Fruit fly (Drosophila melanogaster) whole organism, embryonic: ENCODE measurements around the gene mbc.

Experiments
- Atf6 ChIP-seq: fragments of 200-800 bp; sonication (Bioruptor generic); IDR thresholded peaks from 2 replicates; pipeline ENCODE4 v1.3.6; 2022; ENCODE audit warnings: missing biosample characterization, missing genetic modification characterization
- Bgb ChIP-seq: fragments of 200-800 bp; sonication (Bioruptor generic); IDR thresholded peaks from 2 replicates; pipeline ENCODE4 v1.3.6; 2022; ENCODE audit warnings: missing biosample characterization, missing genetic modification characterization; ENCODE audit not compliant: partially characterized antibody
- BtbVII ChIP-seq: fragments of 200-800 bp; sonication (Bioruptor generic); optimal IDR thresholded peaks from 3 replicates; lab custom pipeline; 2017; ENCODE audit warnings: missing biosample characterization, mild to moderate bottlenecking, missing genetic modification characterization
- CG10565 ChIP-seq: fragments of 200-800 bp; sonication (Bioruptor generic); optimal IDR thresholded peaks from 3 replicates; lab custom pipeline; 2016; ENCODE audit warnings: missing biosample characterization, mild to moderate bottlenecking, missing genetic modification characterization
- CG12071 ChIP-seq: fragments of 200-800 bp; sonication (Bioruptor generic); optimal IDR thresholded peaks from 3 replicates; lab custom pipeline; 2018; ENCODE audit warnings: missing biosample characterization, mild to moderate bottlenecking, missing genetic modification characterization
- CG12104 ChIP-seq: fragments of 200-800 bp; sonication (Bioruptor generic); optimal IDR thresholded peaks from 3 replicates; lab custom pipeline; 2016; ENCODE audit warnings: missing biosample characterization, missing genetic modification characterization
- CG12659 ChIP-seq: fragments of 200-800 bp; sonication (Bioruptor generic); optimal IDR thresholded peaks from 3 replicates; lab custom pipeline; 2017; ENCODE audit warnings: mild to moderate bottlenecking, missing biosample characterization, missing genetic modification reagents, missing genetic modification characterization
- CG14860 ChIP-seq: fragments of 200-800 bp; sonication (Bioruptor generic); IDR thresholded peaks from 3 replicates; pipeline ENCODE4 v1.3.6; 2022; ENCODE audit warnings: missing biosample characterization, missing genetic modification characterization; ENCODE audit not compliant: partially characterized antibody
- CG16779 ChIP-seq: fragments of 200-800 bp; sonication (Bioruptor generic); IDR thresholded peaks from 2 replicates; pipeline ENCODE4 v1.3.6; 2022; ENCODE audit warnings: missing biosample characterization, missing genetic modification characterization
- CG17568 ChIP-seq: fragments of 200-800 bp; sonication (Bioruptor generic); optimal IDR thresholded peaks from 2 replicates; lab custom pipeline; 2018; ENCODE audit warnings: missing biosample characterization, mild to moderate bottlenecking, missing genetic modification characterization, moderate library complexity
- CG18599 ChIP-seq: fragments of 200-800 bp; sonication (Bioruptor generic); optimal IDR thresholded peaks from 3 replicates; lab custom pipeline; 2017; ENCODE audit warnings: missing biosample characterization, missing genetic modification characterization, mild to moderate bottlenecking, moderate library complexity, missing genetic modification reagents
- CG3065 ChIP-seq: fragments of 200-800 bp; sonication (Bioruptor generic); optimal IDR thresholded peaks from 2 replicates; lab custom pipeline; 2016; ENCODE audit warnings: missing biosample characterization, missing genetic modification characterization
- CG32772 ChIP-seq: fragments of 200-800 bp; sonication (Bioruptor generic); IDR thresholded peaks from 2 replicates; pipeline ENCODE4 v1.3.6; 2022; ENCODE audit warnings: missing biosample characterization, missing genetic modification characterization
- CG4854 ChIP-seq: fragments of 200-800 bp; sonication (Bioruptor generic); optimal IDR thresholded peaks from 2 replicates; lab custom pipeline; 2016; ENCODE audit warnings: missing biosample characterization, missing genetic modification characterization, inconsistent platforms
- CG5953 ChIP-seq: fragments of 200-800 bp; sonication (Bioruptor generic); IDR thresholded peaks from 2 replicates; pipeline ENCODE4 v1.3.6; 2022; ENCODE audit warnings: missing biosample characterization, missing genetic modification characterization
- CG7357 ChIP-seq: fragments of 200-800 bp; sonication (Bioruptor generic); IDR thresholded peaks from 3 replicates; pipeline ENCODE4 v1.3.6; 2022; ENCODE audit warnings: missing biosample characterization, missing genetic modification characterization
- CG8478 ChIP-seq: fragments of >200 bp; optimal IDR thresholded peaks from 2 replicates; lab custom pipeline; 2018
- CG8765 ChIP-seq: fragments of 200-800 bp; sonication (Bioruptor generic); IDR thresholded peaks from 2 replicates; pipeline ENCODE4 v1.3.6; 2022; ENCODE audit warnings: missing biosample characterization, missing genetic modification characterization
- CTCF ChIP-seq: fragments of 200-800 bp; sonication (Bioruptor generic); optimal IDR thresholded peaks from 2 replicates; lab custom pipeline; 2017; ENCODE audit warnings: missing biosample characterization, mild to moderate bottlenecking, missing genetic modification characterization, moderate library complexity
- Camta ChIP-seq: fragments of 200-800 bp; sonication (Bioruptor generic); optimal IDR thresholded peaks from 2 replicates; lab custom pipeline; 2016; ENCODE audit warnings: missing biosample characterization, missing genetic modification characterization
- Dp ChIP-seq: fragments of 200-800 bp; sonication (Bioruptor generic); optimal IDR thresholded peaks from 2 replicates; lab custom pipeline; 2018; ENCODE audit warnings: missing biosample characterization, mild to moderate bottlenecking, missing genetic modification characterization, moderate library complexity
- E2f1 ChIP-seq: fragments of 200-800 bp; sonication (Bioruptor generic); IDR thresholded peaks from 2 replicates; pipeline ENCODE4 v1.3.6; 2022; ENCODE audit warnings: missing biosample characterization, missing genetic modification characterization
- GATAe ChIP-seq: fragments of 200-800 bp; sonication (Bioruptor generic); conservative IDR thresholded peaks from 2 replicates; pipeline ENCODE4 v1.3.6; 2022; ENCODE audit warnings: missing biosample characterization, missing genetic modification characterization
- Gsc ChIP-seq: fragments of 200-800 bp; sonication (Bioruptor generic); IDR thresholded peaks from 2 replicates; pipeline ENCODE4 v1.3.6; 2022; ENCODE audit warnings: missing biosample characterization, missing genetic modification characterization
- Hr51 ChIP-seq, 2 experiments: fragments of 200-800 bp; sonication (Bioruptor generic); optimal IDR thresholded peaks; 2 replicates in 1 of 2; 3 replicates in 1 of 2; lab custom pipeline; 2016 to 2018; ENCODE audit warnings: missing biosample characterization in 2 of 2, missing genetic modification characterization in 2 of 2, mild to moderate bottlenecking in 1 of 2, moderate library complexity in 1 of 2
- MBD-R2 ChIP-seq: fragments of 200-800 bp; sonication (Bioruptor generic); IDR thresholded peaks from 2 replicates; pipeline ENCODE4 v1.3.6; 2022; ENCODE audit warnings: missing biosample characterization, missing genetic modification characterization
- Med ChIP-seq: fragments of 200-800 bp; sonication (Bioruptor generic); peaks from one replicate; lab custom pipeline; 2016; ENCODE audit warnings: missing biosample characterization, missing genetic modification characterization, mild to moderate bottlenecking, inconsistent platforms, moderate library complexity
- amos ChIP-seq: fragments of 200-800 bp; sonication (Bioruptor generic); IDR thresholded peaks from 2 replicates; pipeline ENCODE4 v1.3.6; 2022; ENCODE audit warnings: missing biosample characterization, missing genetic modification characterization; ENCODE audit not compliant: partially characterized antibody
- cg ChIP-seq: fragments of 200-800 bp; sonication (Bioruptor generic); optimal IDR thresholded peaks from 3 replicates; lab custom pipeline; 2019; ENCODE audit warnings: missing biosample characterization, mild to moderate bottlenecking, missing genetic modification characterization, moderate library complexity
- chinmo ChIP-seq: fragments of 200-800 bp; sonication (Bioruptor generic); IDR thresholded peaks from 4 replicates; pipeline ENCODE4 v1.3.6; 2022; ENCODE audit warnings: missing biosample characterization, missing genetic modification characterization; ENCODE audit not compliant: partially characterized antibody
- disco-r ChIP-seq: fragments of 200-800 bp; sonication (Bioruptor generic); optimal IDR thresholded peaks from 2 replicates; lab custom pipeline; 2016; ENCODE audit warnings: missing biosample characterization, missing genetic modification characterization
- hb ChIP-seq: fragments of 200-800 bp; sonication (Bioruptor generic); IDR thresholded peaks from 3 replicates; pipeline ENCODE4 v1.3.6; 2022; ENCODE audit warnings: missing biosample characterization, missing genetic modification characterization; ENCODE audit not compliant: partially characterized antibody
- knrl ChIP-seq: fragments of 200-800 bp; sonication (Bioruptor generic); IDR thresholded peaks from 3 replicates; pipeline ENCODE4 v1.3.6; 2022; ENCODE audit warnings: missing biosample characterization, missing genetic modification characterization; ENCODE audit not compliant: partially characterized antibody
- lilli ChIP-seq: fragments of 200-800 bp; sonication (Bioruptor generic); optimal IDR thresholded peaks from 3 replicates; lab custom pipeline; 2016; ENCODE audit warnings: missing biosample characterization, missing genetic modification characterization
- mam ChIP-seq: fragments of 200-800 bp; sonication (Bioruptor generic); optimal IDR thresholded peaks from 3 replicates; lab custom pipeline; 2016; ENCODE audit warnings: missing biosample characterization, missing genetic modification characterization
- pum ChIP-seq: fragments of 200-800 bp; sonication (Bioruptor generic); optimal IDR thresholded peaks from 2 replicates; lab custom pipeline; 2016; ENCODE audit warnings: missing biosample characterization, missing genetic modification characterization
- sd ChIP-seq: fragments of 200-800 bp; sonication (Bioruptor generic); optimal IDR thresholded peaks from 3 replicates; lab custom pipeline; 2018; ENCODE audit warnings: missing biosample characterization, mild to moderate bottlenecking, missing genetic modification characterization, moderate library complexity
- sens ChIP-seq: fragments of 200-800 bp; sonication (Bioruptor generic); peaks from one replicate; lab custom pipeline; 2016; ENCODE audit warnings: missing biosample characterization, missing genetic modification characterization
- slbo ChIP-seq: fragments of 200-800 bp; sonication (Bioruptor generic); IDR thresholded peaks from 2 replicates; pipeline ENCODE4 v1.3.6; 2022; ENCODE audit warnings: missing biosample characterization, missing genetic modification characterization
- sug ChIP-seq: fragments of 200-800 bp; optimal IDR thresholded peaks from 2 replicates; lab custom pipeline; 2019; ENCODE audit warnings: missing biosample characterization, mild to moderate bottlenecking, missing genetic modification characterization, moderate library complexity
- vnd ChIP-seq: fragments of 200-800 bp; sonication (Bioruptor generic); IDR thresholded peaks from 3 replicates; pipeline ENCODE4 v1.3.6; 2022; ENCODE audit warnings: missing biosample characterization, missing genetic modification characterization; ENCODE audit not compliant: partially characterized antibody
- yki ChIP-seq: fragments of >200 bp; optimal IDR thresholded peaks from 3 replicates; lab custom pipeline; 2018
- z ChIP-seq: fragments of 200-800 bp; sonication (Bioruptor generic); IDR thresholded peaks from 3 replicates; pipeline ENCODE4 v1.3.6; 2022; ENCODE audit warnings: missing biosample characterization, missing genetic modification characterization
- zen ChIP-seq: fragments of 200-800 bp; sonication (Bioruptor generic); optimal IDR thresholded peaks from 3 replicates; lab custom pipeline; 2018; ENCODE audit warnings: missing biosample characterization, mild to moderate bottlenecking, missing genetic modification characterization, moderate library complexity
- zfh2 ChIP-seq: fragments of 200-800 bp; sonication (Bioruptor generic); optimal IDR thresholded peaks from 2 replicates; lab custom pipeline; 2016; ENCODE audit warnings: missing biosample characterization, missing genetic modification characterization

Gene mbc

dm6 chr3R:23846107-23846506 is 64.5 kb downstream of the mbc start (continued):
- TF ChIP-seq Bgb (0 out of 2 replicates have a peak, but pooled peaks have one; percentile 27), CG32772 (GFP tag; lab: Robert Waterston, UW) (0 out of 2 replicates have a peak, but pooled peaks have one; percentile 8), MBD-R2 (GFP tag; lab: Robert Waterston, UW) (no peak), hb (GFP tag; lab: Robert Waterston, UW) (no peak), Med (GFP tag; lab: Kevin White, UChicago) (peak; percentile 49), CG12071 (GFP tag; lab: Kevin White, UChicago) (peak; percentile 64), pum (no peak), CG8478 (lab: Kevin White, UChicago) (peak; percentile 92), sug (tag; lab: Kevin White, UChicago) (no peak), CG16779 (GFP tag; lab: Robert Waterston, UW) (no peak), GATAe (GFP tag; lab: Robert Waterston, UW) (no peak), cg (GFP tag; lab: Kevin White, UChicago) (peak; percentile 94)

dm6 chr3R:23849599-23849998 is 68.0 kb downstream of the mbc start:
- TF ChIP-seq CG8765 (GFP tag; lab: Robert Waterston, UW) (no peak), knrl (peak; percentile 43; the same call in 1 of the 3 replicates), mam (no peak), Atf6 (no peak), sd (no peak), CG17568 (GFP tag; lab: Kevin White, UChicago) (no peak), CG4854 (GFP tag; lab: Kevin White, UChicago) (no peak), BtbVII (no peak), Med (GFP tag; lab: Kevin White, UChicago) (peak; percentile 56), sens (no peak), z (GFP tag; lab: Robert Waterston, UW) (no peak), lilli (no peak), CG10565 (GFP tag; lab: Kevin White, UChicago) (no peak), disco-r (GFP tag; lab: Kevin White, UChicago) (no peak), CG12659 (GFP tag; lab: Kevin White, UChicago) (no peak), amos (GFP tag; lab: Robert Waterston, UW) (peak; percentile 47; the same call in 1 of the 2 replicates), CG12104 (no peak), Dp (GFP tag; lab: Kevin White, UChicago) (no peak), E2f1 (GFP tag; lab: Robert Waterston, UW) (no peak), CG14860 (GFP tag; lab: Robert Waterston, UW) (peak; percentile 53; the same call in 1 of the 3 replicates), Camta (GFP tag; lab: Kevin White, UChicago) (no peak), CG7357 (GFP tag; lab: Robert Waterston, UW) (no peak), slbo (GFP tag; lab: Robert Waterston, UW) (no peak), CG18599 (GFP tag; lab: Kevin White, UChicago) (no peak), zen (tag; lab: Kevin White, UChicago) (no peak), chinmo (GFP tag; lab: Robert Waterston, UW) (no peak), CG3065 (no peak), zfh2 (GFP tag; lab: Kevin White, UChicago) (no peak), vnd (GFP tag; lab: Robert Waterston, UW) (peak; percentile 55; the same call in 2 of the 3 replicates), yki (lab: Kevin White, UChicago) (no peak), Bgb (peak; percentile 51), CG5953 (GFP tag; lab: Robert Waterston, UW) (no peak), Hr51 (GFP tag; optimal IDR thresholded peaks at IDR 0.05; lab: Kevin White, UChicago) (no peak), CTCF (GFP tag; lab: Kevin White, UChicago) (peak; percentile 38), Gsc (GFP tag; lab: Robert Waterston, UW) (no peak)
- TF ChIP-seq, all 482 proteins: peak for 7
